Fruit fly (Drosophila melanogaster): ENCODE data around the gene lds.

lds gene

DNA sequence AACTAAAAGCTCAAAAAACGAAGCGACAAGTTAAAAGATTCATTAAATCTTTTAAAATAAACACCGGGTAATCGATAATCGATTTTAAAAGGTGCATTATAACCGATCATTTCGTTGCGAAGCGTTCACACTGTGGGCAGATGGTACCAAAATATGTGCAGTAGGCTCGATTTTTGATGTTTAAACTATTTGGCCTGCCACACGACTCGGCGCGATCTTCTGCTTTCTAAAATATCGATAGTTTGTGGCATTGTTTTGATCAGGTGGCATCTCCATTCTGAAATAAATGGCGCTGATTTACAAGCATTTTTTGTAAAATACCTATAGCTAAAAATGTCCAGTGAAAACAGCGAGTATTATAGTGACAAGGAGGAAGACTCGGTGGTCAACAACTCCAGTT, at the start of gene lds, which contains the start of gene CG10445:
TSS of gene lds (plus strand) at position 236 of the 400 bp plus-strand sequence.
TSS of gene CG10445 (minus strand) at position 104 of the 400 bp plus-strand sequence.
- TF ChIP-seq CG17801 (GFP tag; optimal IDR thresholded peaks at IDR 0.05; ENCODE audit: partially characterized antibody), result no peak

- no peak for TF ChIP-seq CG17801 (GFP tag; optimal IDR thresholded peaks at IDR 0.05; ENCODE audit: partially characterized antibody)
Observed at dm6 chr3R:7884433-7884832, 35.8 kb upstream of the lds start.

- no peak for TF ChIP-seq CG17801 (GFP tag; optimal IDR thresholded peaks at IDR 0.05; ENCODE audit: partially characterized antibody)
Observed at dm6 chr3R:7886167-7886858, 33.9 kb upstream of the lds start, which contains the start of gene CG17816. TSS of gene CG17816 (minus strand) at chr3R:7886733.

DNA sequence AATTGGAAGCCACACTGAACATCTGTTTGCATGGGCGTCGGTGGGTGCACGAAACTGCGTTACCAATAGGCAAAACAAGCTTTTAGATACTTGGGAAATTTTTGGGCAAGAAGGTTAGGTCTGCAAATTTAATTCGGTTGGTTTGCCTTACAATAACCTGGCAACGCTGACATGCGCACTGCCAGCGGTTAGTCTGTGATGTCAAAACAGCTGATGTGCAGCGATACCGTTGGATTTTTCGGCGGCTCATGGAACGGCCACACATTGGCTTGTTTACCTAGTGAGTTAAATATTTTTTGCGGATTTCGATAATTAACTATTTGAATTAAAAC, 33.4 kb upstream of the lds start, which contains the start of gene ArgRS-m:
TSS of gene ArgRS-m (plus strand) at position 187 of the 332 bp plus-strand sequence.
- peak; percentile 59 for TF ChIP-seq CG17801 (GFP tag; optimal IDR thresholded peaks at IDR 0.05; ENCODE audit: partially characterized antibody)

DNA sequence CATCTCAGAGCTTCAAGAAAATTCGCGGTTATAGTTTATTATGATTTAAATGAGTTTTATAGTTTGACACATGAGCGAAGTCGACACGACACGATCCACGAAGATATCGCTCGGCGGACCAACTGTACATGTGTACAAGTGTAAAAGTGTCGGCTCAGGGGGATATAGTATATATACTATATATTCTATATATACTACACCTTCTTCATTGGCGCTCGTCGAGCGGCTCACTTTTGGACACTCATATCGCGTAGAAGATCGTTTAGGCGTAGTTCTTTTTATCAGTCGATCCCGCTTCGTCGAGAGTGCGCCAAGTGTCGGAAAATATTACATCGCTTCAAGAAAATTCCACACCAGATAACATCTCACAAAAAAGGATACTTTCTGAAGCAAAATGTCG, 29.2 kb upstream of the lds start, which contains the start of gene wtrw:
TSS of gene wtrw (plus strand) at position 301 of the 400 bp plus-strand sequence.
- TF ChIP-seq CG17801 (GFP tag; optimal IDR thresholded peaks at IDR 0.05; ENCODE audit: partially characterized antibody), result no peak

DNA sequence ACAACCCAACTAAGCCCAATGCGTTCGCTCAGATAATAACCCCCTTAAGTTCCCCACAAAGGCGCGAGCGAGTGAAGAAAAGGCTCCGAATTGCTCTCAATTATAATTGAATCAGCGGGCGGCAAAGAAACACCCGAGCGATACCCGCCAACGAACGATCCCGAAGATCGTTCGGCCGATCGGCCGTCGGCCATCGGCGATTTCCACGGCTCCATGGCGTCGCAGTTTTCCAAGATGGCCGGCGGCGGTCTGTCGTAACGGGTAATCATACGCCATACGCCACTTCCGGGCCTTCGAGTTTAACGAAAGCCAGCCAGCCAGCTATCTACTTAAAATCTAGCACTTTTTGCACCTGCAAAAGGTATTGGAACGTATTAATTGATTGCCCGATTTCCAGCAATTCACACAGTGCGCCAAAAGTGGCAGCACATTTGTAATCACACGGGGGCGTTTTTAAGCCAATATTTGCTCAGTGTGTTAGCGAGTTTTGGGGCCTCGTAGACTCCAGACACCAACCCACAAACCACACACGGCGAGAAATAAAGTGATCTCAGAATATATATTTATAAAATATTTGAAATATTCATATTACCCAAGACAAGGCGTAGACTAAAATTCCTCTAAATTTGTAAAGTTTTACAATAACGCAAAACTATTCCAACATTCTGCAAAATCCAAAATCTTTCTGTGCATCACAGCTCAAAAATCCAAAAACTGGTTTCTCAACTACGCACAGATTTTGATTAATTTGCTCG, 27.8 kb upstream of the lds start:
- TF ChIP-seq CG17801 (GFP tag; optimal IDR thresholded peaks at IDR 0.05; ENCODE audit: partially characterized antibody), result no peak

dm6 chr3R:7894586-7894985, 25.6 kb upstream of the lds start:
- TF ChIP-seq CG17801 (GFP tag; optimal IDR thresholded peaks at IDR 0.05; ENCODE audit: partially characterized antibody), result no peak

DNA sequence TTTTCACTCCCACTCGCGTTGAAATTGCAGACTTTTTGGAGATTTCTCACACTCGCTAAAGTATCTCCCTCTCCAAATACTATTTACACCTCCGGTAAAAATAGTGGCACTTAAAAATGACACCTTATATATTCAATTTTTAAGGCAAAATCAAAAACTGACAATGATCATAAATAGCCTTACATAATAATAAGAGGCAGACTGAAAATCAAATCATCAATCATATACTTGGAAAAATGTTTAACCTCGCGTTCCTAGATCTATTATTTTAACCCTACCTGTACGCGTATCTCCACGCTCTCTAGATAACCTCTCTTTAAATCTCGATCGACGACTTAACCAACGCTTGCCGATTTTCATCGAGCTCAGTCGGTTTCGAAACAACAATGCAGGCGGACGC, 24.8 kb upstream of the lds start:
- peak; percentile 78 for TF ChIP-seq CG17801 (GFP tag; optimal IDR thresholded peaks at IDR 0.05; ENCODE audit: partially characterized antibody)

DNA sequence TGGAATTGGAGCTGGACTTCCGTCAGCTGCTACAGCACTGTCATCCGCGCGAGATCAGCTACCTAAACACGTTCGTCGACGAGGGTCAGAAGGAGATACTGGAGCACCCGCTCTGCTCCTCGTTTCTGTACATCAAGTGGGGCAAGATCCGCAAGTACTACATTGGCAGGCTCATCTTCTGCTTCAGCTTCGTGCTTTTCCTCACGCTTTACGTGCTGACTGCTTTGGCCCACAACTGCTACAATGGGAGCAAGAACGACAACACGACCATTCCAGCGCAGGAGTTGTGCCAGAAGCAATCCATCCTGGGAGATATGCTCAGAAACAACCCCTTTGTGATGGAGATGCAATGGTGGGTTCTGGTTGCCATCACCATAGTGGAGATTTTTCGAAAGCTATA, 21.0 kb upstream of the lds start:
- TF ChIP-seq CG17801 (GFP tag; optimal IDR thresholded peaks at IDR 0.05; ENCODE audit: partially characterized antibody), result no peak

DNA sequence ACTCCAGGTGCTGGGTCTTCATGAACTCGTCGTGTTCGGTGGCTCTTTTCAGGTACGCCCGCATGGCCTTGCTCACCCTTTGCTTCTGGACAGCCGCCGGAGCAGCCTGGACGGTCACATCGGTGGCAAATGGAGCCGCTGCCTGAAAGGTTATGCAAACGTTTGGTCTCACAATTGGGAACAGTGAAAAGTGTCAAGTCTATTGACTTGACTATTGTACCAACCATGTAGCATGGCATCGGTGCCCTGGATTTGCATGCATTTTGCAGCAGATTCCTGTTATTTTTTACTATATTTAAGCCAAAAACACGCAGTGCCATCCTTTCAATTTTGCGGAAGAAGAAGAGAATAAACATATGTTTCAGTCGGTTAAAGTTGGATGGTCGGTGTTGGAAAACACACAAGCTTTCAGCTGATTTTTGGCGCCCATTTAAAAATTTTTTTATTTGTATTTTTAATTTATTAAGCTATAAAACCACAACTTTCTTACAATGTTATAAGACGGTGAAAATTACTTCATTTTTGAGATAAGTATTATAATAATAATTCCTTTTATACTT, 17.8 kb upstream of the lds start, which contains the start of gene mRpS9:
TSS of gene mRpS9 (minus strand) at position 355 of the 560 bp plus-strand sequence.
- peak; percentile 11 for TF ChIP-seq CG17801 (GFP tag; optimal IDR thresholded peaks at IDR 0.05; ENCODE audit: partially characterized antibody)

DNA sequence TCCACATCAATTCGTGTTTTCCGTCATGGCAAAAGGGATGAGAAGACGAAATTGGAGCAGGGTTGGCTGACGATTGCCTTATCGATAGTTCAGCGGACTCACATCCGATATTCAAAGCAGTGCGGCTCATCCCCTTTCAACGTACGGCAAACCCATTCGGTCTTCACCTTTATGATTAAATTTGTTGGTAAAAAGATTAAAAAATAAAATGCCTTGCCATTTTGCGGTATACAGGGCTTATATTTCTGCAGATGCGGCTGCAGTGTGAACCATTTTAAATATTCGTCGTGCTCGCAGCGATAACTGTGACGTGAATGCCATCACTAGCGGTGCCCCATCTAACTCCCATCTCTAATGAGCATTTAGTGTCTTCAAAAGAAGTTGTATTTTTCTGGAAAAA, 12.9 kb upstream of the lds start, which contains the start of the genes Taf7 and EMC1:
TSS of gene Taf7 (plus strand) at position 23 of the 400 bp plus-strand sequence.
TSS of gene EMC1 (minus strand) at position 53 of the 400 bp plus-strand sequence.
- TF ChIP-seq CG17801 (GFP tag; optimal IDR thresholded peaks at IDR 0.05; ENCODE audit: partially characterized antibody), result no peak

DNA sequence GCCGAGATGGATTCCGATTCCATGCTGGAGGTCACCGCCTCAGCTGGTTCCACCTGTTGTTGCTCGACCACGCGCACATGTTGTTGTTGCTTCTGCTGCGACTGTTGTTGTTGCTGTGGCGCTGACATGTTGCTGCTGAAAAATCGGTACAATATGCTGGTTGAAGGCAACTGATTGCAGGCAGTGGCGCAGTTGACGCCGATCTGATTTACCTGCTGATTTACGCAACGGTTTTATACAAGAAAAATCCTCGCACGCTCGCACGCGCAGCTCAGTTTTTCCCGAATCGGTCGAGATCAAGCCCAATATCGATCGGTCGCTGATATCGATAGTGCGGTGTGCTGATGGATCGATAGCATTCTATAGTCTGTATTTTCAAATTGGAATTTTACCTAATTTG, 8.7 kb upstream of the lds start, which contains the start of gene Prat:
TSS of gene Prat (minus strand) at position 298 of the 400 bp plus-strand sequence.
- TF ChIP-seq CG17801 (GFP tag; optimal IDR thresholded peaks at IDR 0.05; ENCODE audit: partially characterized antibody), result no peak

dm6 chr3R:7913139-7913538, 7.1 kb upstream of the lds start, which contains the start of gene Rfk:
TSS of gene Rfk (minus strand) at chr3R:7913290.
- TF ChIP-seq CG17801 (GFP tag; optimal IDR thresholded peaks at IDR 0.05; ENCODE audit: partially characterized antibody), result peak; percentile 23

dm6 chr3R:7913551-7913950, 6.7 kb upstream of the lds start, which contains the start of gene kipf:
TSS of gene kipf (plus strand) at chr3R:7913851.
- no peak for TF ChIP-seq CG17801 (GFP tag; optimal IDR thresholded peaks at IDR 0.05; ENCODE audit: partially characterized antibody)

dm6 chr3R:7926354-7926753, 6.1 kb downstream of the lds start:
- no peak for TF ChIP-seq CG17801 (GFP tag; optimal IDR thresholded peaks at IDR 0.05; ENCODE audit: partially characterized antibody)
